Fruit fly (Drosophila melanogaster) whole organism, embryonic: ENCODE data around the gene fz3.

Experiments
- Abd-B ChIP-seq: fragments of 200-800 bp; sonication (Bioruptor generic); optimal IDR thresholded peaks from 2 replicates; lab custom pipeline; 2018; ENCODE audit warnings: missing biosample characterization, mild to moderate bottlenecking, missing genetic modification characterization, moderate library complexity
- B-H2 ChIP-seq: fragments of 200-800 bp; sonication (Bioruptor generic); optimal IDR thresholded peaks from 2 replicates; lab custom pipeline; 2018; ENCODE audit warnings: missing biosample characterization, mild to moderate bottlenecking, missing genetic modification characterization
- BEAF-32 ChIP-seq: fragments of 200-800 bp; sonication (Bioruptor generic); optimal IDR thresholded peaks from 3 replicates; lab custom pipeline; 2017; ENCODE audit warnings: missing biosample characterization, missing genetic modification characterization, mild to moderate bottlenecking, moderate library complexity, missing genetic modification reagents
- CG10267 ChIP-seq: fragments of 200-800 bp; sonication (Bioruptor generic); optimal IDR thresholded peaks from 2 replicates; lab custom pipeline; 2018; ENCODE audit warnings: missing biosample characterization, mild to moderate bottlenecking, missing genetic modification characterization, moderate library complexity
- CG10565 ChIP-seq: fragments of 200-800 bp; sonication (Bioruptor generic); optimal IDR thresholded peaks from 3 replicates; lab custom pipeline; 2016; ENCODE audit warnings: missing biosample characterization, mild to moderate bottlenecking, missing genetic modification characterization
- CG11504 ChIP-seq: fragments of 200-800 bp; sonication (Bioruptor generic); optimal IDR thresholded peaks from 3 replicates; lab custom pipeline; 2019; ENCODE audit warnings: missing biosample characterization, mild to moderate bottlenecking, missing genetic modification characterization, moderate library complexity
- CG17328 ChIP-seq: fragments of 200-800 bp; sonication (Bioruptor generic); IDR thresholded peaks from 2 replicates; pipeline ENCODE4 v1.3.6; 2022; ENCODE audit warnings: missing biosample characterization, missing genetic modification characterization
- CG17359 ChIP-seq: fragments of 200-800 bp; sonication (Bioruptor generic); optimal IDR thresholded peaks from 3 replicates; lab custom pipeline; 2018; ENCODE audit warnings: missing biosample characterization, mild to moderate bottlenecking, missing genetic modification characterization, moderate library complexity
- CG17829 ChIP-seq: fragments of 200-800 bp; optimal IDR thresholded peaks from 2 replicates; lab custom pipeline; 2019; ENCODE audit warnings: missing biosample characterization, mild to moderate bottlenecking, missing genetic modification characterization, moderate library complexity
- CG18262 ChIP-seq: fragments of 200-800 bp; optimal IDR thresholded peaks from 3 replicates; lab custom pipeline; 2019; ENCODE audit warnings: missing biosample characterization, mild to moderate bottlenecking, missing genetic modification characterization, moderate library complexity
- CG1832 ChIP-seq: fragments of 200-800 bp; sonication (Bioruptor generic); optimal IDR thresholded peaks from 2 replicates; lab custom pipeline; 2017; ENCODE audit warnings: missing biosample characterization, mild to moderate bottlenecking, missing genetic modification characterization, inconsistent platforms
- CG2199 ChIP-seq: fragments of 200-800 bp; sonication (Bioruptor generic); IDR thresholded peaks from 3 replicates; pipeline ENCODE4 v1.3.6; 2022; ENCODE audit warnings: missing biosample characterization, missing genetic modification characterization
- CG2678 ChIP-seq: fragments of 200-800 bp; sonication (Bioruptor generic); optimal IDR thresholded peaks from 3 replicates; lab custom pipeline; 2019; ENCODE audit warnings: missing biosample characterization, mild to moderate bottlenecking, missing genetic modification characterization, moderate library complexity
- CG2712 ChIP-seq: fragments of 200-800 bp; optimal IDR thresholded peaks from 3 replicates; lab custom pipeline; 2019; ENCODE audit warnings: missing biosample characterization, mild to moderate bottlenecking, missing genetic modification characterization, moderate library complexity
- CG42726 ChIP-seq: fragments of 200-800 bp; sonication (Bioruptor generic); IDR thresholded peaks from 2 replicates; pipeline ENCODE4 v1.3.6; 2022; ENCODE audit warnings: missing biosample characterization, missing genetic modification characterization; ENCODE audit not compliant: partially characterized antibody
- CG4328 ChIP-seq: fragments of 200-800 bp; sonication (Bioruptor generic); optimal IDR thresholded peaks from 3 replicates; lab custom pipeline; 2017; ENCODE audit warnings: missing biosample characterization, missing genetic modification reagents, missing genetic modification characterization
- CG7786 ChIP-seq: fragments of 200-800 bp; sonication (Bioruptor generic); optimal IDR thresholded peaks from 2 replicates; lab custom pipeline; 2016; ENCODE audit warnings: missing biosample characterization, missing genetic modification characterization
- CG7839 ChIP-seq: fragments of 200-800 bp; sonication (Bioruptor generic); optimal IDR thresholded peaks from 3 replicates; lab custom pipeline; 2018; ENCODE audit warnings: missing biosample characterization, mild to moderate bottlenecking, missing genetic modification characterization, moderate library complexity
- CG7963 ChIP-seq: fragments of 200-800 bp; sonication (Bioruptor generic); IDR thresholded peaks from 3 replicates; pipeline ENCODE4 v1.3.6; 2022; ENCODE audit warnings: missing biosample characterization, missing genetic modification characterization; ENCODE audit not compliant: partially characterized antibody
- CG9437 ChIP-seq: fragments of 200-800 bp; sonication (Bioruptor generic); optimal IDR thresholded peaks from 2 replicates; lab custom pipeline; 2018; ENCODE audit warnings: missing biosample characterization, mild to moderate bottlenecking, missing genetic modification characterization
- CG9727 ChIP-seq: fragments of 200-800 bp; sonication (Bioruptor generic); optimal IDR thresholded peaks from 3 replicates; lab custom pipeline; 2017; ENCODE audit warnings: missing biosample characterization, mild to moderate bottlenecking, missing genetic modification characterization
- CG9797 ChIP-seq: fragments of 200-800 bp; sonication (Bioruptor generic); optimal IDR thresholded peaks from 3 replicates; lab custom pipeline; 2018; ENCODE audit warnings: missing biosample characterization, mild to moderate bottlenecking, missing genetic modification characterization
- CHES-1-like ChIP-seq: fragments of 200-800 bp; sonication (Bioruptor generic); optimal IDR thresholded peaks from 2 replicates; lab custom pipeline; 2016; ENCODE audit warnings: missing biosample characterization, missing genetic modification characterization
- CrebB ChIP-seq: fragments of 200-800 bp; sonication (Bioruptor generic); optimal IDR thresholded peaks from 3 replicates; lab custom pipeline; 2018; ENCODE audit warnings: missing biosample characterization, mild to moderate bottlenecking, missing genetic modification characterization
- Doc3 ChIP-seq: fragments of 200-800 bp; sonication (Bioruptor generic); IDR thresholded peaks from 3 replicates; pipeline ENCODE4 v1.3.6; 2022; ENCODE audit warnings: missing biosample characterization, missing genetic modification characterization; ENCODE audit not compliant: partially characterized antibody
- E2f2 ChIP-seq: fragments of 200-800 bp; sonication (Bioruptor generic); IDR thresholded peaks from 2 replicates; pipeline ENCODE4 v1.3.6; 2022; ENCODE audit warnings: missing biosample characterization, missing genetic modification characterization
- Eip74EF ChIP-seq, 2 experiments: fragments of 200-800 bp in 1 of 2; fragments of >200 bp in 1 of 2; sonication (Bioruptor generic) in 1 of 2; optimal IDR thresholded peaks; 2 replicates each; lab custom pipeline; 2017 to 2019; ENCODE audit warnings: missing biosample characterization in 2 of 2, missing genetic modification characterization in 2 of 2, mild to moderate bottlenecking in 1 of 2, moderate library complexity in 1 of 2
- Ets65A ChIP-seq: fragments of 200-800 bp; sonication (Bioruptor generic); peaks from one replicate; lab custom pipeline; 2016; ENCODE audit warnings: missing biosample characterization, missing genetic modification characterization
- Fer3 ChIP-seq: fragments of 200-800 bp; sonication (Bioruptor generic); optimal IDR thresholded peaks from 2 replicates; lab custom pipeline; 2018; ENCODE audit warnings: missing biosample characterization, mild to moderate bottlenecking, missing genetic modification characterization, moderate library complexity
- NFAT ChIP-seq: fragments of 200-800 bp; sonication (Bioruptor generic); IDR thresholded peaks from 2 replicates; pipeline ENCODE4 v1.3.6; 2022; ENCODE audit warnings: missing biosample characterization, missing genetic modification characterization
- NfI ChIP-seq: fragments of 200-800 bp; sonication (Bioruptor generic); optimal IDR thresholded peaks from 3 replicates; lab custom pipeline; 2018; ENCODE audit warnings: missing biosample characterization, mild to moderate bottlenecking, missing genetic modification characterization, moderate library complexity
- Sin3A ChIP-seq: fragments of >200 bp; optimal IDR thresholded peaks from 2 replicates; lab custom pipeline; 2018
- amos ChIP-seq: fragments of 200-800 bp; sonication (Bioruptor generic); IDR thresholded peaks from 2 replicates; pipeline ENCODE4 v1.3.6; 2022; ENCODE audit warnings: missing biosample characterization, missing genetic modification characterization; ENCODE audit not compliant: partially characterized antibody
- ato ChIP-seq: fragments of 200-800 bp; sonication (Bioruptor generic); IDR thresholded peaks from 2 replicates; pipeline ENCODE4 v1.3.6; 2022; ENCODE audit warnings: missing biosample characterization, missing genetic modification characterization; ENCODE audit not compliant: partially characterized antibody
- bigmax ChIP-seq: fragments of 200-800 bp; sonication (Bioruptor generic); optimal IDR thresholded peaks from 2 replicates; lab custom pipeline; 2018; ENCODE audit warnings: missing biosample characterization, mild to moderate bottlenecking, missing genetic modification characterization
- bsh ChIP-seq, 2 experiments: fragments of 200-800 bp; sonication (Bioruptor generic); optimal IDR thresholded peaks; 2 replicates each; lab custom pipeline; 2017 to 2018; ENCODE audit warnings: mild to moderate bottlenecking in 2 of 2, missing biosample characterization in 2 of 2, missing genetic modification characterization in 2 of 2, moderate library complexity in 1 of 2
- cas ChIP-seq: fragments of 200-800 bp; sonication (Bioruptor generic); IDR thresholded peaks from 2 replicates; pipeline ENCODE4 v1.3.6; 2022; ENCODE audit warnings: missing biosample characterization, missing genetic modification characterization
- chinmo ChIP-seq: fragments of 200-800 bp; sonication (Bioruptor generic); IDR thresholded peaks from 4 replicates; pipeline ENCODE4 v1.3.6; 2022; ENCODE audit warnings: missing biosample characterization, missing genetic modification characterization; ENCODE audit not compliant: partially characterized antibody
- disco-r ChIP-seq: fragments of 200-800 bp; sonication (Bioruptor generic); optimal IDR thresholded peaks from 2 replicates; lab custom pipeline; 2016; ENCODE audit warnings: missing biosample characterization, missing genetic modification characterization
- ems ChIP-seq: fragments of 200-800 bp; sonication (Bioruptor generic); optimal IDR thresholded peaks from 3 replicates; lab custom pipeline; 2016; ENCODE audit warnings: missing biosample characterization, missing genetic modification characterization
- gfzf ChIP-seq: fragments of 200-800 bp; sonication (Bioruptor generic); optimal IDR thresholded peaks from 2 replicates; lab custom pipeline; 2016; ENCODE audit warnings: missing biosample characterization, mild to moderate bottlenecking, missing genetic modification characterization, moderate library complexity
- insv ChIP-seq, 2 experiments: fragments of 200-800 bp; sonication (Bioruptor generic); optimal IDR thresholded peaks; 3 replicates each; lab custom pipeline; 2016 to 2018; ENCODE audit warnings: missing biosample characterization in 2 of 2, missing genetic modification characterization in 2 of 2
- mld ChIP-seq: fragments of 200-800 bp; sonication (Bioruptor generic); IDR thresholded peaks from 3 replicates; pipeline ENCODE4 v1.3.6; 2022; ENCODE audit warnings: missing biosample characterization, missing genetic modification characterization; ENCODE audit not compliant: partially characterized antibody
- nom ChIP-seq: fragments of 200-800 bp; sonication (Bioruptor generic); optimal IDR thresholded peaks from 2 replicates; lab custom pipeline; 2017; ENCODE audit warnings: missing biosample characterization, missing genetic modification characterization, mild to moderate bottlenecking, moderate library complexity, missing genetic modification reagents
- pan ChIP-seq, 4 experiments: fragments of >200 bp in 3 of 4; fragments of 200-800 bp in 1 of 4; sonication (Bioruptor generic) in 1 of 4; optimal IDR thresholded peaks in 3 of 4; IDR thresholded peaks in 1 of 4; 2 replicates each; pipeline versions ENCODE4 v1.3.6 to Lab custom; 2017 to 2022; ENCODE audit warnings: missing biosample characterization in 2 of 4, missing genetic modification characterization in 2 of 4, mixed read lengths in 1 of 4
- sc ChIP-seq, 3 experiments: fragments of >200 bp in 2 of 3; fragments of 200-800 bp in 1 of 3; sonication (Bioruptor generic) in 1 of 3; optimal IDR thresholded peaks; 2 replicates in 2 of 3; 3 replicates in 1 of 3; lab custom pipeline; 2017; ENCODE audit warnings: mild to moderate bottlenecking in 1 of 3, missing biosample characterization in 1 of 3, missing genetic modification characterization in 1 of 3, missing genetic modification reagents in 1 of 3
- sens ChIP-seq: fragments of 200-800 bp; sonication (Bioruptor generic); peaks from one replicate; lab custom pipeline; 2016; ENCODE audit warnings: missing biosample characterization, missing genetic modification characterization

The fz3 gene

DNA sequence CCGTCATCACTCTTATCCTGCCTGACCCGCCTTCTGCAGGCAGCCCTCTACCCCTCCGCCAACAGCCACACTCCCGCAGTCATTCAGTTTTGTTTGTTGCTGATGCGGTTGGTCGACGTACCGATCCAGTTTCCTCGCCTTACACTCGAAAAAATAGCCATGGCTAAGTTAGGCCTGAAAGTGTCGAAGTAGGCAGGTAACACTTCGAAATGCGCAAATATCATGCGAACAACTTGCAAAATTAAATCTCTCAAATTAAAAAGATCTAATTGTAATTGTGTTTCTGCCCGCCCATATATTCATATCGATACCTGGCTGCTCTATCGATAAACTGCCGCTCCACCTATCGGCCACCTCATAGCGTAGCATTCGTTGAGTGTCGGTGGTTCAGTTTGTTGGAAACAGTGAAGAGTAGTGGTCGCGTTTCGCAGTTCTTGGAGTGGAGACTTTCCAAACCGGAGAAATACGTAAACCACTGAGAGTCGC is at the start of gene fz3 (continued):
- peak; percentile 84 for TF ChIP-seq BEAF-32 (GFP tag; lab: Kevin White, UChicago)
- TF ChIP-seq CG2712 (tag; lab: Kevin White, UChicago) = peak; percentile 52
- TF ChIP-seq CHES-1-like (GFP tag; lab: Kevin White, UChicago) = peak; percentile 19
- peak; percentile 0 for TF ChIP-seq Abd-B
- peak; percentile 29 for TF ChIP-seq CG17359 (tag; lab: Kevin White, UChicago)
- peak; percentile 27 for TF ChIP-seq CG11504 (tag; lab: Kevin White, UChicago)
- TF ChIP-seq amos = peak; percentile 89
- peak; percentile 20; the same call in 1 of the 2 replicates for TF ChIP-seq NFAT
- no peak for TF ChIP-seq disco-r (GFP tag; lab: Kevin White, UChicago)
- TF ChIP-seq mld = peak; percentile 61; the same call in 2 of the 3 replicates
- TF ChIP-seq CrebB (tag; lab: Kevin White, UChicago) = peak; percentile 26
- peak; percentile 80 for TF ChIP-seq ato (GFP tag; lab: Robert Waterston, UW)
- TF ChIP-seq Fer3 (tag; lab: Kevin White, UChicago) = peak; percentile 22
- peak; percentile 95 for TF ChIP-seq chinmo
- no peak for TF ChIP-seq Eip74EF (GFP tag; optimal IDR thresholded peaks at IDR 0.05; lab: Kevin White, UChicago)
- peak; percentile 14 for TF ChIP-seq CG9797
- TF ChIP-seq CG10565 (GFP tag; lab: Kevin White, UChicago) = no peak
- no peak for TF ChIP-seq CG9727 (GFP tag; lab: Kevin White, UChicago)
- no peak for TF ChIP-seq CG7786 (GFP tag; lab: Kevin White, UChicago)
- TF ChIP-seq CG9437 = peak; percentile 65
- no peak for TF ChIP-seq sc (optimal IDR thresholded peaks at IDR 0.05; lab: Kevin White, UChicago)
- no peak for TF ChIP-seq sc (GFP tag; optimal IDR thresholded peaks at IDR 0.05; lab: Kevin White, UChicago)
- peak in 1 of 2 experiments; percentile 53 for TF ChIP-seq bsh (GFP tag; optimal IDR thresholded peaks at IDR 0.05; lab: Kevin White, UChicago)
- TF ChIP-seq CG7839 (tag; lab: Kevin White, UChicago) = peak; percentile 21
- peak; percentile 37 for TF ChIP-seq CG18262 (tag; lab: Kevin White, UChicago)
- TF ChIP-seq CG4328 = peak; percentile 14
- peak; percentile 91 for TF ChIP-seq sens
- TF ChIP-seq B-H2 (GFP tag; lab: Kevin White, UChicago) = peak; percentile 32
- TF ChIP-seq bigmax (GFP tag; lab: Kevin White, UChicago) = peak; percentile 17
- peak; percentile 82 for TF ChIP-seq CG7963 (GFP tag; lab: Robert Waterston, UW)
- TF ChIP-seq insv (GFP tag; optimal IDR thresholded peaks at IDR 0.05; lab: Kevin White, UChicago) = peak in 1 of 2 experiments; percentile 16
- TF ChIP-seq CG1832 (GFP tag; lab: Kevin White, UChicago) = no peak
- peak; percentile 85 for TF ChIP-seq Doc3 (GFP tag; lab: Robert Waterston, UW)
- TF ChIP-seq gfzf (GFP tag; lab: Kevin White, UChicago) = peak; percentile 8
- peak; percentile 48 for TF ChIP-seq Ets65A (GFP tag; lab: Kevin White, UChicago)
- no peak for TF ChIP-seq CG17328
- TF ChIP-seq nom (GFP tag; lab: Kevin White, UChicago) = peak; percentile 73
- peak; percentile 6 for TF ChIP-seq NfI (GFP tag; lab: Kevin White, UChicago)
- TF ChIP-seq CG10267 (tag; lab: Kevin White, UChicago) = peak; percentile 36
- no peak for TF ChIP-seq ems (GFP tag; lab: Kevin White, UChicago)
- TF ChIP-seq CG17829 (tag; lab: Kevin White, UChicago) = peak; percentile 44
- no peak for TF ChIP-seq pan (optimal IDR thresholded peaks at IDR 0.05; lab: Kevin White, UChicago)
- peak in 1 of 2 experiments; percentile 22 for TF ChIP-seq pan (GFP tag; optimal IDR thresholded peaks at IDR 0.05 in 1 of 2, IDR thresholded peaks at IDR 0.05 in 1 of 2)
- peak; percentile 13 for TF ChIP-seq CG2678 (tag; lab: Kevin White, UChicago)
- TF ChIP-seq CG42726 (GFP tag; lab: Robert Waterston, UW) = peak; percentile 91
- TF ChIP-seq cas = no peak
- TF ChIP-seq Sin3A = peak; percentile 7
- TF ChIP-seq E2f2 (GFP tag; lab: Robert Waterston, UW) = peak; percentile 75
- peak; percentile 66; the same call in 2 of the 3 replicates for TF ChIP-seq CG2199 (GFP tag; lab: Robert Waterston, UW)
